ENCODE assay signal across 4 fruit fly cellular contexts in the genomic region with DNA sequence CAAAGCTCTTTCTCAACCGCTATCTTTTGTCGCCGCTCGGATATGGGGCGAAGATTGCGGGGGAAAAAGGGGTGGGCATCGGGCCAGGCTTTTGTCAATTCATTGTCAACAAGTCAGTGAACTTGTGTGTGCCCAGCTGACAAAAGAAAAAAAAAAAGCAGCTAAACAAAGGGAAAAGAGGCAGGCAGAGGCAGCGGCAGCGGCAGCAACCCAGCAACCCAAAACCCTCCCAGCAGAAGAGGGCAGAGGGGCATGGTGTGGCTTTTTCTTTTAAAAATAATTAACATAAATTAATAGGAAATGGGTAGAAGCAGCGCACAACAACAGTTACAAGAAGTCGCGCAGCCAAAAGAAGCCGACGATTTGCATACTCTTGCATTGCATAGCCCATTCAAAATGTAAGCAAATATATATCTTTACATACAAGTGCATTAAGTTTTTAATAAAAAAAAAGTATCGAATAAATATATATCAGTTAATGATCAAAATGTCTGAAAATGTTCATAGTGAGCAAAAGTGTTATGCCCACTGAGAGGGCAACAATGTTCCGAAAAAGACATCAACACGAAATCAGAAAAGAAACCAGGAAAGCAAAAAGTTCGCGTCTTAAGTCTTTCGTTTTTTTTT.
A peak's percentile ranks its signal among the peaks of the same experiment; 100 is the strongest.
TF ChIP-seq lines count a peak whose summit lies in the region.

No protein-coding gene starts in this region.

- no peak for TF ChIP-seq CTCF in whole organism, embryonic (GFP tag; optimal IDR thresholded peaks at IDR 0.05; lab: Kevin White, UChicago)

TF ChIP-seq in whole organism, embryonic, 481 proteins besides CTCF, POLR2A, EP300 and RAD21 (continues in another document):
- TF ChIP-seq crol (GFP tag; IDR thresholded peaks at IDR 0.05; lab: Robert Waterston, UW) (peak; percentile 67), vvl (GFP tag; IDR thresholded peaks at IDR 0.05; lab: Robert Waterston, UW) (peak; percentile 68), Abd-B (GFP tag; optimal IDR thresholded peaks at IDR 0.05; lab: Kevin White, UChicago) (peak; percentile 5), slbo (GFP tag; IDR thresholded peaks at IDR 0.05; lab: Robert Waterston, UW) (0 out of 2 replicates have a peak, but pooled peaks have one; percentile 8), zfh1 (GFP tag; IDR thresholded peaks at IDR 0.05; lab: Robert Waterston, UW) (0 out of 3 replicates have a peak, but pooled peaks have one; percentile 12), ftz-f1 (GFP tag; optimal IDR thresholded peaks at IDR 0.05; lab: Kevin White, UChicago) (no peak), CG10431 (GFP tag; optimal IDR thresholded peaks at IDR 0.05; lab: Kevin White, UChicago) (peak; percentile 3), CG8924 (tag; optimal IDR thresholded peaks at IDR 0.05; lab: Kevin White, UChicago) (no peak), Awh (GFP tag; IDR thresholded peaks at IDR 0.05; lab: Robert Waterston, UW) (peak; percentile 60; the same call in 1 of the 2 replicates), Blimp-1 (GFP tag; optimal IDR thresholded peaks at IDR 0.05; lab: Kevin White, UChicago) (peak; percentile 46), otp (GFP tag; IDR thresholded peaks at IDR 0.05; lab: Robert Waterston, UW) (0 out of 3 replicates have a peak, but pooled peaks have one; percentile 26), sens (GFP tag; lab: Kevin White, UChicago) (peak; percentile 57), CG15601 (tag; optimal IDR thresholded peaks at IDR 0.05; lab: Kevin White, UChicago) (peak; percentile 18), CG11504 (tag; optimal IDR thresholded peaks at IDR 0.05; lab: Kevin White, UChicago) (peak; percentile 41), CG1602 (GFP tag; optimal IDR thresholded peaks at IDR 0.05; lab: Kevin White, UChicago) (no peak), odd (GFP tag; optimal IDR thresholded peaks at IDR 0.05; lab: Kevin White, UChicago) (peak; percentile 9), ATbp (GFP tag; optimal IDR thresholded peaks at IDR 0.05; lab: Kevin White, UChicago) (peak; percentile 40), nmo (GFP tag; optimal IDR thresholded peaks at IDR 0.05; lab: Kevin White, UChicago) (peak; percentile 63), Med (GFP tag; lab: Kevin White, UChicago) (peak; percentile 33), kah (GFP tag; optimal IDR thresholded peaks at IDR 0.05; lab: Kevin White, UChicago) (no peak)

TF ChIP-seq in whole organism, prepupa, 60 proteins besides CTCF, POLR2A, EP300 and RAD21 (continues in another document):
- TF ChIP-seq Eip78C (GFP tag; lab: Kevin White, UChicago) (peak; percentile 88), Eip75B (GFP tag; optimal IDR thresholded peaks at IDR 0.05; lab: Kevin White, UChicago) (peak; percentile 7), esn (GFP tag; optimal IDR thresholded peaks at IDR 0.05; lab: Kevin White, UChicago) (no peak), Gug (GFP tag; IDR thresholded peaks at IDR 0.05; lab: Robert Waterston, UW) (no peak), cyc (GFP tag; optimal IDR thresholded peaks at IDR 0.05; lab: Kevin White, UChicago) (no peak), CG8119 (GFP tag; IDR thresholded peaks at IDR 0.05; lab: Robert Waterston, UW) (no peak), eg (GFP tag; IDR thresholded peaks at IDR 0.05; lab: Robert Waterston, UW) (0 out of 3 replicates have a peak, but pooled peaks have one; percentile 15), CG3919 (GFP tag; optimal IDR thresholded peaks at IDR 0.05; lab: Kevin White, UChicago) (no peak), CG11762 (GFP tag; optimal IDR thresholded peaks at IDR 0.05; lab: Kevin White, UChicago; ENCODE audit: insufficient read depth) (no peak), CG6163 (GFP tag; IDR thresholded peaks at IDR 0.05; lab: Robert Waterston, UW) (no peak), CG6808 (GFP tag; optimal IDR thresholded peaks at IDR 0.05; lab: Kevin White, UChicago) (no peak), dsx (GFP tag; optimal IDR thresholded peaks at IDR 0.05; lab: Kevin White, UChicago; ENCODE audit: poor library complexity, severe bottlenecking) (peak; percentile 24), Hr38 (GFP tag; optimal IDR thresholded peaks at IDR 0.05; lab: Kevin White, UChicago) (no peak), ss (GFP tag; optimal IDR thresholded peaks at IDR 0.05; lab: Kevin White, UChicago) (peak in 1 of 2 experiments; percentile 27), CG3032 (tag; optimal IDR thresholded peaks at IDR 0.05; lab: Kevin White, UChicago) (no peak), fd59A (GFP tag; optimal IDR thresholded peaks at IDR 0.05; lab: Kevin White, UChicago) (no peak), CG8319 (GFP tag; optimal IDR thresholded peaks at IDR 0.05; lab: Kevin White, UChicago) (no peak), svp (GFP tag; lab: Kevin White, UChicago) (peak; percentile 85), CG31627 (GFP tag; optimal IDR thresholded peaks at IDR 0.05; lab: Kevin White, UChicago) (no peak), Met (GFP tag; optimal IDR thresholded peaks at IDR 0.05; lab: Kevin White, UChicago) (peak; percentile 80), fd85E (GFP tag; optimal IDR thresholded peaks at IDR 0.05; lab: Kevin White, UChicago) (no peak), CG34406 (GFP tag; optimal IDR thresholded peaks at IDR 0.05; lab: Kevin White, UChicago) (no peak)

TF ChIP-seq in whole organism, pupa, 21 proteins besides CTCF, POLR2A, EP300 and RAD21:
- TF ChIP-seq CG12605 (GFP tag; IDR thresholded peaks at IDR 0.05; lab: Robert Waterston, UW) = no peak
- peak; percentile 44 for TF ChIP-seq EcR (GFP tag; optimal IDR thresholded peaks at IDR 0.05; lab: Kevin White, UChicago)
- peak; percentile 6 for TF ChIP-seq Snoo (tag; optimal IDR thresholded peaks at IDR 0.05; lab: Kevin White, UChicago)
- peak; percentile 58 for TF ChIP-seq Pif1B (GFP tag; optimal IDR thresholded peaks at IDR 0.05; lab: Kevin White, UChicago)

TF ChIP-seq in whole organism, wandering third instar larva, 38 proteins besides CTCF, POLR2A, EP300 and RAD21:
- TF ChIP-seq sage (GFP tag; optimal IDR thresholded peaks at IDR 0.05; lab: Kevin White, UChicago) = no peak
- TF ChIP-seq fru (GFP tag; optimal IDR thresholded peaks at IDR 0.05; lab: Kevin White, UChicago) = peak; percentile 3
- TF ChIP-seq usp (GFP tag; optimal IDR thresholded peaks at IDR 0.05; lab: Kevin White, UChicago) = no peak
- no peak for TF ChIP-seq ey (GFP tag; optimal IDR thresholded peaks at IDR 0.05; lab: Kevin White, UChicago)
- TF ChIP-seq N (GFP tag; optimal IDR thresholded peaks at IDR 0.05; lab: Kevin White, UChicago) = no peak
- TF ChIP-seq woc (GFP tag; optimal IDR thresholded peaks at IDR 0.05; lab: Kevin White, UChicago) = peak; percentile 24
- no peak for TF ChIP-seq dmrt93B (GFP tag; optimal IDR thresholded peaks at IDR 0.05; lab: Kevin White, UChicago)
- no peak for TF ChIP-seq jim (GFP tag; optimal IDR thresholded peaks at IDR 0.05; lab: Kevin White, UChicago)
- TF ChIP-seq CrebA (GFP tag; optimal IDR thresholded peaks at IDR 0.05; lab: Kevin White, UChicago; ENCODE audit: borderline replicate concordance) = no peak
